Fruit fly (Drosophila melanogaster): Measurements from ENCODE around the gene Dref.
A peak's percentile ranks its signal among the peaks of the same experiment; 100 is the strongest.

Gene Dref

dm6 chr2L:9915011-9915850 lies 51.8 kb downstream of the Dref start, which contains the start of gene yip2 (continued):
- TF ChIP-seq Scr (GFP tag; IDR thresholded peaks at IDR 0.05; ENCODE audit: partially characterized antibody), result no peak
- peak; percentile 83 for TF ChIP-seq sens (GFP tag)
- TF ChIP-seq D19A (tag; optimal IDR thresholded peaks at IDR 0.05), result peak; percentile 40
- peak; percentile 32; the same call in 1 of the 2 replicates for TF ChIP-seq MBD-R2 (GFP tag; IDR thresholded peaks at IDR 0.05)
- TF ChIP-seq CG8944 (GFP tag; optimal IDR thresholded peaks at IDR 0.05), result peak; percentile 21
- peak; percentile 59 for TF ChIP-seq CG10543 (GFP tag; optimal IDR thresholded peaks at IDR 0.05)
- peak; percentile 62 for TF ChIP-seq odd (GFP tag; optimal IDR thresholded peaks at IDR 0.05)
- peak; percentile 70 for TF ChIP-seq Meics (GFP tag; optimal IDR thresholded peaks at IDR 0.05)
- TF ChIP-seq vvl (GFP tag; IDR thresholded peaks at IDR 0.05), result peak; percentile 83
- TF ChIP-seq Jarid2 (GFP tag; optimal IDR thresholded peaks at IDR 0.05), result peak; percentile 48
- peak; percentile 51 for TF ChIP-seq CG10209 (GFP tag; optimal IDR thresholded peaks at IDR 0.05)
- TF ChIP-seq CG12104 (GFP tag; optimal IDR thresholded peaks at IDR 0.05), result peak; percentile 14
- TF ChIP-seq Rfx (GFP tag; IDR thresholded peaks at IDR 0.05), result peak; percentile 81
- TF ChIP-seq p53 (GFP tag; optimal IDR thresholded peaks at IDR 0.05), result no peak
- peak; percentile 69 for TF ChIP-seq lilli (GFP tag; optimal IDR thresholded peaks at IDR 0.05)
- TF ChIP-seq B-H2 (GFP tag; optimal IDR thresholded peaks at IDR 0.05), result peak; percentile 66
- TF ChIP-seq ham (GFP tag; IDR thresholded peaks at IDR 0.05), result no peak
- TF ChIP-seq Dll (GFP tag; IDR thresholded peaks at IDR 0.05; ENCODE audit: partially characterized antibody), result 0 out of 4 replicates have a peak, but pooled peaks have one; percentile 33
- TF ChIP-seq Gug (GFP tag; IDR thresholded peaks at IDR 0.05), result peak; percentile 28; the same call in 1 of the 4 replicates
- peak; percentile 20 to 77 for TF ChIP-seq Hr51 (GFP tag; optimal IDR thresholded peaks at IDR 0.05)
- peak; percentile 71 for TF ChIP-seq BtbVII (GFP tag; optimal IDR thresholded peaks at IDR 0.05)
- peak; percentile 39 for TF ChIP-seq CG9817 (tag; optimal IDR thresholded peaks at IDR 0.05)
- peak; percentile 19 for TF ChIP-seq CG10147 (GFP tag; optimal IDR thresholded peaks at IDR 0.05)
- peak; percentile 44 for TF ChIP-seq ATbp (GFP tag; optimal IDR thresholded peaks at IDR 0.05)
- peak; percentile 70 for TF ChIP-seq CG14014 (GFP tag; IDR thresholded peaks at IDR 0.05)
- peak; percentile 70 for TF ChIP-seq grau (tag; optimal IDR thresholded peaks at IDR 0.05)
- peak; percentile 55 for TF ChIP-seq CG7839 (tag; optimal IDR thresholded peaks at IDR 0.05)
- peak; percentile 52 for TF ChIP-seq mam (GFP tag; optimal IDR thresholded peaks at IDR 0.05)
- no peak for TF ChIP-seq crc (GFP tag; optimal IDR thresholded peaks at IDR 0.05)
- TF ChIP-seq YL-1 (GFP tag; optimal IDR thresholded peaks at IDR 0.05), result peak; percentile 52
- TF ChIP-seq zfh2 (GFP tag; optimal IDR thresholded peaks at IDR 0.05), result peak; percentile 67
- TF ChIP-seq slbo (GFP tag; IDR thresholded peaks at IDR 0.05), result peak; percentile 75
- peak; percentile 35; the same call in 1 of the 2 replicates for TF ChIP-seq ara (GFP tag; IDR thresholded peaks at IDR 0.05)
- no peak for TF ChIP-seq CG15479 (GFP tag; optimal IDR thresholded peaks at IDR 0.05)
- peak; percentile 74 for TF ChIP-seq kay (GFP tag; optimal IDR thresholded peaks at IDR 0.05)
- TF ChIP-seq CG34376 (GFP tag; optimal IDR thresholded peaks at IDR 0.05), result peak; percentile 96
- TF ChIP-seq NC2α (GFP tag; optimal IDR thresholded peaks at IDR 0.05), result no peak
- TF ChIP-seq E2f1 (GFP tag; IDR thresholded peaks at IDR 0.05), result peak; percentile 17; the same call in 1 of the 2 replicates
- TF ChIP-seq salm (tag; optimal IDR thresholded peaks at IDR 0.05), result peak; percentile 29
- no peak for TF ChIP-seq cato (GFP tag; optimal IDR thresholded peaks at IDR 0.05; ENCODE audit: borderline replicate concordance)
- peak; percentile 34 for TF ChIP-seq eyg (GFP tag; optimal IDR thresholded peaks at IDR 0.05)
- 0 out of 2 replicates have a peak, but pooled peaks have one; percentile 10 for TF ChIP-seq cas (GFP tag; IDR thresholded peaks at IDR 0.05)
- TF ChIP-seq CG4328 (GFP tag; optimal IDR thresholded peaks at IDR 0.05), result peak; percentile 54
- 0 out of 2 replicates have a peak, but pooled peaks have one; percentile 36 for TF ChIP-seq CG4730 (GFP tag; IDR thresholded peaks at IDR 0.05)
- no peak for TF ChIP-seq CkIIα-i1 (GFP tag; IDR thresholded peaks at IDR 0.05)
- TF ChIP-seq CG34422 (GFP tag; IDR thresholded peaks at IDR 0.05), result peak; percentile 55; the same call in 1 of the 3 replicates
- peak; percentile 36 for TF ChIP-seq pfk (GFP tag; optimal IDR thresholded peaks at IDR 0.05)
- TF ChIP-seq stc (GFP tag; IDR thresholded peaks at IDR 0.05), result peak; percentile 64

Measured in whole organism, embryonic.